Worm (Caenorhabditis elegans) whole organism, L2 larva: ENCODE measurements around the gene T11B7.5.

Experiments
- alr-1 ChIP-seq: fragments of 150-350 bp; optimal IDR thresholded peaks from 2 replicates; lab custom pipeline; 2014; ENCODE audit warnings: missing biosample characterization, missing genetic modification characterization
- fos-1 ChIP-seq: fragments of 150-350 bp; optimal IDR thresholded peaks from 2 replicates; lab custom pipeline; 2014; ENCODE audit warnings: missing biosample characterization, missing genetic modification characterization
- lin-39 ChIP-seq: fragments of 150-350 bp; optimal IDR thresholded peaks from 2 replicates; lab custom pipeline; 2014; ENCODE audit warnings: missing biosample characterization, missing genetic modification reagents, missing genetic modification characterization
- nhr-11 ChIP-seq: fragments of 150-350 bp; optimal IDR thresholded peaks from 2 replicates; lab custom pipeline; 2014; ENCODE audit warnings: missing biosample characterization, missing genetic modification characterization
- nhr-237 ChIP-seq: fragments of 150-350 bp; optimal IDR thresholded peaks from 2 replicates; lab custom pipeline; 2014; ENCODE audit warnings: missing biosample characterization, missing genetic modification characterization
- ztf-4 ChIP-seq: fragments of 150-350 bp; optimal IDR thresholded peaks from 2 replicates; lab custom pipeline; 2014; ENCODE audit warnings: missing biosample characterization, missing genetic modification characterization

DNA sequence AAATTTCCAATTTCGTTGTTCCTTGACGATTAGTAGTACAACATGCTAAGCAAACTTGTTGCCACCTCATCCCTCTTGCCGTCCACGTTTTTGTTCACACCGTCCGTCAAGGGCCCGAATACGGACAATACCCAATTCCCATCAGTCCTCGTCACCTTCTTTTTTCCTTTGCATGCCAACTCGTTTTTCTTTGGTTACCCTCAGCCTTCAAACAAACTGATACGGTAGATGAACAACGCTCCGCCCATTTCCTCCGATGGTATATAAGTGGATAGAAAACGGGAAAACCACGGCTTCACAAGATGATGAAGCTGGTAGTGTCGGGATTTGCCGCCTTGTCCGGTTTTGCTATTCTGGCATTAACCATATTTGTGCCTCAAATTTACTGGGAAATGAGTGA is 7.9 kb downstream of the T11B7.5 start, which contains the start of gene col-118:
- TF ChIP-seq lin-39 (no peak), nhr-237 (no peak), ztf-4 (tag; lab: Kevin White, UChicago) (no peak), alr-1 (tag; lab: Kevin White, UChicago) (no peak), fos-1 (no peak), nhr-11 (tag; lab: Kevin White, UChicago) (no peak)
